Fruit fly (Drosophila melanogaster): ENCODE results near the gene Cdc37.

- TF ChIP-seq pad (GFP tag; optimal IDR thresholded peaks at IDR 0.05) (no peak), CG11617 (GFP tag; optimal IDR thresholded peaks at IDR 0.05) (no peak), CG33017 (tag; optimal IDR thresholded peaks at IDR 0.05) (no peak), Mnt (GFP tag; optimal IDR thresholded peaks at IDR 0.05) (no peak), CG1620 (GFP tag; optimal IDR thresholded peaks at IDR 0.05) (no peak), kay (GFP tag; ENCODE audit: borderline replicate concordance) (no peak), bab1 (GFP tag; optimal IDR thresholded peaks at IDR 0.05) (no peak), Crg-1 (GFP tag; optimal IDR thresholded peaks at IDR 0.05) (no peak), cnc (optimal IDR thresholded peaks at IDR 0.05) (no peak), toe (GFP tag; optimal IDR thresholded peaks at IDR 0.05) (no peak)
These were observed 49.8 kb upstream of the Cdc37 start for dm6 chr3L:1745432-1745831.

All from whole organism, adult.